Fruit fly (Drosophila melanogaster) whole organism, wandering third instar larva: Measurements from ENCODE around the gene plum.

Experiments
- Abd-B ChIP-seq: fragments of >200 bp; optimal IDR thresholded peaks from 2 replicates; lab custom pipeline; 2017; ENCODE audit warnings: missing biosample characterization, missing genetic modification characterization
- CG32264 ChIP-seq: fragments of 200-800 bp; sonication (Bioruptor generic); optimal IDR thresholded peaks from 2 replicates; lab custom pipeline; 2016; ENCODE audit warnings: missing biosample characterization, missing genetic modification characterization
- CG9705 ChIP-seq: fragments of 200-800 bp; sonication (Bioruptor generic); optimal IDR thresholded peaks from 2 replicates; lab custom pipeline; 2018; ENCODE audit warnings: missing biosample characterization, mild to moderate bottlenecking, missing genetic modification characterization
- CrebA ChIP-seq: fragments of 200-800 bp; sonication (Bioruptor generic); optimal IDR thresholded peaks from 2 replicates; lab custom pipeline; 2016; ENCODE audit warnings: missing biosample characterization, mild to moderate bottlenecking, missing genetic modification characterization, borderline replicate concordance
- Dfd ChIP-seq: fragments of >200 bp; optimal IDR thresholded peaks from 2 replicates; lab custom pipeline; 2017; ENCODE audit warnings: missing biosample characterization, missing genetic modification characterization
- Dif ChIP-seq: fragments of 200-275, 200-300 bp; sonication (Bioruptor generic); optimal IDR thresholded peaks from 2 replicates; lab custom pipeline; 2018; ENCODE audit warnings: missing biosample characterization, missing genetic modification characterization; ENCODE audit not compliant: partially characterized antibody
- GATAd ChIP-seq: sonication (Bioruptor generic); optimal IDR thresholded peaks from 2 replicates; lab custom pipeline; 2016; ENCODE audit warnings: missing biosample characterization, missing genetic modification characterization
- HLH106 ChIP-seq: fragments of 200-800 bp; optimal IDR thresholded peaks from 3 replicates; lab custom pipeline; 2019; ENCODE audit warnings: missing biosample characterization, mild to moderate bottlenecking, missing genetic modification characterization, moderate library complexity
- Hr78 ChIP-seq: fragments of >200 bp; optimal IDR thresholded peaks from 2 replicates; lab custom pipeline; 2017; ENCODE audit warnings: missing biosample characterization, missing genetic modification characterization
- Hr83 ChIP-seq: fragments of 200-300 bp; sonication (Bioruptor generic); optimal IDR thresholded peaks from 2 replicates; lab custom pipeline; 2016; ENCODE audit warnings: missing biosample characterization, mild to moderate bottlenecking, missing genetic modification characterization, moderate library complexity; ENCODE audit not compliant: poor library complexity, severe bottlenecking
- Jra ChIP-seq: sonication (Bioruptor generic); optimal IDR thresholded peaks from 2 replicates; lab custom pipeline; 2016; ENCODE audit warnings: missing biosample characterization, missing genetic modification characterization
- Mio ChIP-seq: sonication (Bioruptor generic); optimal IDR thresholded peaks from 2 replicates; lab custom pipeline; 2016; ENCODE audit warnings: missing biosample characterization, missing genetic modification characterization
- Myc ChIP-seq: fragments of >200 bp; optimal IDR thresholded peaks from 2 replicates; lab custom pipeline; 2017
- Rel ChIP-seq, 2 experiments: fragments of 200-800 bp; sonication (Bioruptor generic) in 1 of 2; optimal IDR thresholded peaks; 2 replicates in 1 of 2; 3 replicates in 1 of 2; lab custom pipeline; 2016 to 2019; ENCODE audit warnings: mild to moderate bottlenecking in 2 of 2, missing biosample characterization in 2 of 2, missing genetic modification characterization in 2 of 2, moderate library complexity in 1 of 2
- brk ChIP-seq: fragments of 200-800 bp; sonication (Bioruptor generic); optimal IDR thresholded peaks from 2 replicates; lab custom pipeline; 2016; ENCODE audit warnings: missing biosample characterization, mild to moderate bottlenecking, missing genetic modification characterization
- dl ChIP-seq, 2 experiments: fragments of 175-275, 200-275 bp in 1 of 2; fragments of 200-275 bp in 1 of 2; sonication (Bioruptor generic); optimal IDR thresholded peaks; lab custom pipeline; 2018; ENCODE audit warnings: mild to moderate bottlenecking in 2 of 2, missing biosample characterization in 2 of 2, missing genetic modification characterization in 2 of 2, moderate library complexity in 2 of 2; ENCODE audit not compliant: partially characterized antibody in 2 of 2, insufficient read depth in 1 of 2
- dsf ChIP-seq: sonication (Bioruptor generic); optimal IDR thresholded peaks from 2 replicates; lab custom pipeline; 2016; ENCODE audit warnings: missing biosample characterization, missing genetic modification characterization, borderline replicate concordance
- ey ChIP-seq: fragments of 200-800 bp; sonication (Bioruptor generic); optimal IDR thresholded peaks from 2 replicates; lab custom pipeline; 2016; ENCODE audit warnings: missing biosample characterization, missing genetic modification characterization
- foxo ChIP-seq, 2 experiments: fragments of 200-800 bp; sonication (Bioruptor generic); optimal IDR thresholded peaks; 2 replicates in 1 of 2; 3 replicates in 1 of 2; lab custom pipeline; 2016 to 2017; ENCODE audit warnings: missing biosample characterization in 2 of 2, missing genetic modification characterization in 2 of 2
- fru ChIP-seq: fragments of 200-800 bp; sonication (Bioruptor generic); optimal IDR thresholded peaks from 3 replicates; lab custom pipeline; 2016; ENCODE audit warnings: missing biosample characterization, mild to moderate bottlenecking, missing genetic modification characterization
- h ChIP-seq: fragments of 200-800 bp; sonication (Bioruptor generic); optimal IDR thresholded peaks from 3 replicates; lab custom pipeline; 2016; ENCODE audit warnings: missing biosample characterization, mild to moderate bottlenecking, missing genetic modification characterization
- jim ChIP-seq: fragments of 175-275, 200-325 bp; sonication (Bioruptor generic); optimal IDR thresholded peaks from 2 replicates; lab custom pipeline; 2016; ENCODE audit warnings: missing biosample characterization, mild to moderate bottlenecking, missing genetic modification characterization
- lola ChIP-seq: fragments of >200 bp; optimal IDR thresholded peaks from 2 replicates; lab custom pipeline; 2017; ENCODE audit warnings: missing biosample characterization, missing genetic modification characterization
- psq ChIP-seq: fragments of 200-800 bp; sonication (Bioruptor generic); optimal IDR thresholded peaks from 3 replicates; lab custom pipeline; 2017; ENCODE audit warnings: missing biosample characterization, mild to moderate bottlenecking, missing genetic modification characterization, moderate library complexity
- rgr ChIP-seq: fragments of 200-800 bp; sonication (Bioruptor generic); optimal IDR thresholded peaks from 3 replicates; lab custom pipeline; 2016; ENCODE audit warnings: missing biosample characterization, mild to moderate bottlenecking, missing genetic modification characterization
- tai ChIP-seq: sonication (Bioruptor generic); optimal IDR thresholded peaks from 2 replicates; lab custom pipeline; 2016; ENCODE audit warnings: missing biosample characterization, missing genetic modification characterization
- woc ChIP-seq: sonication (Bioruptor generic); optimal IDR thresholded peaks from 2 replicates; lab custom pipeline; 2016; ENCODE audit warnings: missing biosample characterization, mild to moderate bottlenecking, missing genetic modification characterization

plum gene

DNA sequence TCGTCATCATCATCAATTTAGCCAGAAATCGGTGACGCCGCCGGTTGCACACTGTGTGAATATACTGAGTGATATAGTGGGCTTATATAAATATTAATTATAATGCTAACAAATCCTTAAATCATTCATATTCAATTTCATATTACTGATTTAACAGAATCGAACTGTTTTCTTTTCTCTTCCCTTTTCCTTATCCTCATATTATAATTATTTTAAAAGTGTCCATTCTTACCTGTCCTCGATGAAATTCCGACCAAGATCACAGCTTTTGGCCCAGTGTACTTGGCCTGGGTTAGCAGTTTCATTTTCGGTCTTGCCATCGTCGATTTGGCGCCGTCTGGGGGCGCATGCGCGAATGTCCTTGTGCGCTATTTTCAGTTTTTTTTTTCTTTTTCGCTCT, 102.0 kb downstream of the plum start:
- no peak for TF ChIP-seq CrebA (GFP tag; lab: Kevin White, UChicago)
- peak; percentile 1 for TF ChIP-seq h (GFP tag; lab: Kevin White, UChicago)
- no peak for TF ChIP-seq Jra (GFP tag; lab: Kevin White, UChicago)
- TF ChIP-seq fru (GFP tag; lab: Kevin White, UChicago): no peak
- no peak for TF ChIP-seq Mio
- no peak for TF ChIP-seq Dif (GFP tag; lab: Kevin White, UChicago)
- no peak for TF ChIP-seq foxo (GFP tag; optimal IDR thresholded peaks at IDR 0.05; lab: Kevin White, UChicago)

- TF ChIP-seq jim (GFP tag; lab: Kevin White, UChicago): no peak
- TF ChIP-seq HLH106 (tag; lab: Kevin White, UChicago): no peak
- no peak for TF ChIP-seq GATAd (GFP tag; lab: Kevin White, UChicago)
- no peak for TF ChIP-seq woc
- TF ChIP-seq tai (GFP tag; lab: Kevin White, UChicago): no peak
- TF ChIP-seq Myc (lab: Kevin White, UChicago): no peak
- TF ChIP-seq CG32264 (GFP tag; lab: Kevin White, UChicago): no peak
- no peak for TF ChIP-seq Dif (GFP tag; lab: Kevin White, UChicago)
Measured at dm6 chr3R:26432526-26432925, 102.5 kb downstream of the plum start.

DNA sequence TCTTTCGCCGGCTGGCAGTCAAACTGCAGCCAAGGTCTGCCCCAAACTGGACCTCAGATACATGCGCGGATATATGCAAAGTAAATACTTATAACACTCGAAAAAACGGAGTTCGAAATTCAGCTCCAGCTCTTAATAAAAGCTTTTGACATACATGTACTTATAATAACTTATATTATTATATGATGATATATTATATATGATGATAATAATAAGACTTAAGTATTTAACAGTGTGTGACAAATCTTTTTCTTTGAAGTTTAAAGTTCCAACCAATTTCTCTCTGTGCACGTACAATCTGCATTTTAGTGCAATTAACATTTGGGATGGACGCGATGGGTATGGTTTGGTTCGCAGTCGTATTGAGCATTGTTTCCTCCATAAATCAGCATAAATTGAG, 105.4 kb downstream of the plum start:
- TF ChIP-seq h (GFP tag; lab: Kevin White, UChicago): no peak
- no peak for TF ChIP-seq psq (GFP tag; lab: Kevin White, UChicago)
- TF ChIP-seq ey: no peak
- no peak for TF ChIP-seq Hr83 (GFP tag; lab: Kevin White, UChicago)
- no peak for TF ChIP-seq rgr (GFP tag; lab: Kevin White, UChicago)
- TF ChIP-seq HLH106 (tag; lab: Kevin White, UChicago): peak; percentile 14
- no peak for TF ChIP-seq dl (GFP tag; optimal IDR thresholded peaks at IDR 0.05; lab: Kevin White, UChicago; ENCODE audit: insufficient read depth in 1 of 2, partially characterized antibody in 2 of 2)

DNA sequence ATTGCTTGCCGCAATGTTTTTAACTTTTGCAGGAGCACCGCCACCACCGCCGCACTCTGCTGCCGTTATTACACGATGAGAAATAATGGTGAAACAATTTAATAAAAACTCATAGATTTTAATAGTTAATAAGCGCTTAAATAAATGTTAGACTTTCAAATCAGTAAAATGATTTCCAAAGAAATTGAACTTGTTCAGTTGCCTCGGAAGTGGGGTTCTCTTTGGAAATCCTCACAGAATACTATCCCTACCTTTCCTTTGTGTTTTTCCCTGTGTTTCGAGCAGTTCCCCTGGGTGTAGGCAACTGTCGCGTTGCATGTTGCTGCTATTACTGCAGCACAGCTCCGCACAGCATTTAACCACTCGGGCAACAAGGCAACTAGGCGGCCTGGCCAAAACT, 106.8 kb downstream of the plum start:
- TF ChIP-seq Abd-B (GFP tag; lab: Kevin White, UChicago) (no peak), fru (GFP tag; lab: Kevin White, UChicago) (peak; percentile 16), Rel (GFP tag; optimal IDR thresholded peaks at IDR 0.05; lab: Kevin White, UChicago) (no peak), Rel (tag; optimal IDR thresholded peaks at IDR 0.05; lab: Kevin White, UChicago) (no peak), Hr78 (GFP tag; lab: Kevin White, UChicago) (no peak)
- TF ChIP-seq, all 38 proteins: peak for 1

DNA sequence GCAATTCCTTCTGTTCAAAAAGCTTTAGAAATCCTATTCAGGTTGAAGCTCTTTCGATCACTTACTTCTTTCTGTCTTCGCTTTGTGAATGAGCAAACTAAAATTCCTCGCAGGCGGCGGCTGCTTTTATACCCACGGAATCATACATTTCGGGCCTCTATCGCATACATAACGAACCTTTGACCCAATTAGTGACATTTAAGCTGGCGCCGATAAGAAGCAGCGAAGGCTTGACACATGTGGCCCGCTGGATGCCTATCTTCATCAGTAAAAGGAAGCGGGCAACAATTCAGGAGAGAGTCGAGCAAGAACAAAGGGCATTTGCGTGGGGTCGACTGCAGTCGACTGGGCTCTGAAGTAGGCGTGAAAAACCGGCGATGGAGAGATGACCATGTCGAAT, 109.3 kb downstream of the plum start, which contains the start of gene CG34291:
CG34291 (minus strand) TSS at position 101 of the 400 bp plus-strand sequence.
- TF ChIP-seq foxo (GFP tag; optimal IDR thresholded peaks at IDR 0.05; lab: Kevin White, UChicago) (no peak), jim (GFP tag; lab: Kevin White, UChicago) (no peak), brk (GFP tag; lab: Kevin White, UChicago) (no peak), tai (GFP tag; lab: Kevin White, UChicago) (no peak), Dif (GFP tag; lab: Kevin White, UChicago) (no peak), Dfd (GFP tag; lab: Kevin White, UChicago) (no peak), h (GFP tag; lab: Kevin White, UChicago) (no peak), lola (no peak), GATAd (GFP tag; lab: Kevin White, UChicago) (no peak), CG9705 (GFP tag; lab: Kevin White, UChicago) (no peak), Hr83 (GFP tag; lab: Kevin White, UChicago) (no peak), dsf (GFP tag; lab: Kevin White, UChicago) (no peak)

dm6 chr3R:26425005-26425404, 110.0 kb downstream of the plum start, which contains the start of gene CG6503:
CG6503 (minus strand) TSS chr3R:26425105.
- TF ChIP-seq dsf (GFP tag; lab: Kevin White, UChicago): no peak
